Worm (Caenorhabditis elegans) whole organism, young adult: ENCODE results near the gene nos-3.

ENCODE experiments used
- ama-1 ChIP-seq, 3 experiments: fragments of 150-350 bp in 1 of 3; sonication (generic microtip) in 2 of 3; optimal IDR thresholded peaks; 2 replicates each; lab custom pipeline; 2014 to 2018; ENCODE audit warnings: missing biosample characterization in 2 of 3, missing genetic modification characterization in 2 of 3, missing genetic modification reagents in 2 of 3
- aptf-2 ChIP-seq: fragments of 200-800 bp; sonication (Bioruptor generic); conservative IDR thresholded peaks from 2 replicates; pipeline ENCODE4 v1.3.6; 2022; ENCODE audit warnings: missing genetic modification reagents, missing genetic modification characterization, missing compliant biosample characterization
- attf-5 ChIP-seq: fragments of 200-800 bp; sonication (Bioruptor generic); optimal IDR thresholded peaks from 2 replicates; lab custom pipeline; 2018; ENCODE audit warnings: mild to moderate bottlenecking, missing genetic modification characterization, missing compliant biosample characterization
- dpl-1 ChIP-seq: fragments of 150-350 bp; optimal IDR thresholded peaks from 2 replicates; lab custom pipeline; 2014; ENCODE audit warnings: missing biosample characterization, missing genetic modification reagents, missing genetic modification characterization
- him-1 ChIP-seq: sonication (generic microtip); optimal IDR thresholded peaks from 2 replicates; lab custom pipeline; 2016; ENCODE audit warnings: missing genotype, missing genetic modification reagents, missing genetic modification characterization, missing compliant biosample characterization
- lag-1 ChIP-seq: fragments of 200-800 bp; sonication (Bioruptor generic); IDR thresholded peaks from 2 replicates; pipeline ENCODE4 v1.3.6; 2022; ENCODE audit warnings: missing genetic modification reagents, missing genetic modification characterization, missing compliant biosample characterization
- madf-6 ChIP-seq: fragments of 200-800 bp; sonication (Bioruptor generic); IDR thresholded peaks from 2 replicates; pipeline ENCODE4 v1.3.6; 2022; ENCODE audit warnings: missing genetic modification reagents, missing genetic modification characterization, missing compliant biosample characterization
- mcd-1 ChIP-seq: fragments of 200-800 bp; sonication (Bioruptor generic); IDR thresholded peaks from 2 replicates; pipeline ENCODE4 v1.3.6; 2022; ENCODE audit warnings: missing genetic modification reagents, missing genetic modification characterization, missing compliant biosample characterization
- pha-4 ChIP-seq: fragments of 150-350 bp; sonication (generic microtip); optimal IDR thresholded peaks from 2 replicates; lab custom pipeline; 2014; ENCODE audit warnings: missing biosample characterization, missing genetic modification reagents, missing genetic modification characterization
- sdz-38 ChIP-seq: sonication (generic microtip); optimal IDR thresholded peaks from 2 replicates; lab custom pipeline; 2016; ENCODE audit warnings: missing genotype, missing genetic modification characterization, missing compliant biosample characterization
- ztf-18 ChIP-seq: sonication (generic microtip); optimal IDR thresholded peaks from 2 replicates; lab custom pipeline; 2016; ENCODE audit warnings: missing genotype, mild to moderate bottlenecking, missing genetic modification characterization, missing compliant biosample characterization
- ztf-28 ChIP-seq: fragments of 200-800 bp; sonication (Bioruptor generic); IDR thresholded peaks from 2 replicates; pipeline ENCODE4 v1.3.6; 2022; ENCODE audit warnings: missing genetic modification reagents, missing genetic modification characterization, missing compliant biosample characterization

DNA sequence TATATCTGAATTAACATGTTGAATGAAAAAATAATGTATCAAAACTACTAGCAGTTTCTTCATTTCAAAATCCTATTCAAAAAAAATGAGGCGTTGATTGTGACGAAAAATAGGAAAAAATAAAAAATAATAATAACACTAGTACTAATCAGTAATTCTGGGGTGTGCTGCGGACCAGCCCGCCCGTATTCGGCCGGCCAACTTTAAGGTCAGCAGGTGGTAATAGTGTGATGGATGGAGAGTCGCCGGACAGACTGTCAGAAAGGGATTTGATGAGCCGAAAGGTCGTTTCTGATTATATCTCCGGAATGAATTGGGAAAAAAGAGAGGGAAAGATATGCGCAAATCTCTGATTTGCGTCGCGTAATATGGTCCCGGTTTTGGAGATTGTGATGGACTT is 21.7 kb upstream of the nos-3 start, which contains the start of gene cutl-2:
- TF ChIP-seq dpl-1 (GFP tag; lab: Kevin White, UChicago) (no peak), him-1 (no peak), sdz-38 (no peak), ama-1 (optimal IDR thresholded peaks at IDR 0.05; lab: Kevin White, UChicago) (no peak), ama-1 (GFP tag; optimal IDR thresholded peaks at IDR 0.05; lab: Kevin White, UChicago) (no peak), ztf-28 (GFP tag; lab: Robert Waterston, UW) (no peak), mcd-1 (GFP tag; lab: Robert Waterston, UW) (no peak), madf-6 (GFP tag; lab: Robert Waterston, UW) (no peak), aptf-2 (GFP tag; lab: Robert Waterston, UW) (no peak), lag-1 (GFP tag; lab: Robert Waterston, UW) (no peak), attf-5 (no peak), pha-4 (tag; lab: Kevin White, UChicago) (no peak), ztf-18 (tag; lab: Kevin White, UChicago) (no peak)
